Worm (Caenorhabditis elegans): Measurements from ENCODE around the gene arrd-5.

The arrd-5 gene

DNA sequence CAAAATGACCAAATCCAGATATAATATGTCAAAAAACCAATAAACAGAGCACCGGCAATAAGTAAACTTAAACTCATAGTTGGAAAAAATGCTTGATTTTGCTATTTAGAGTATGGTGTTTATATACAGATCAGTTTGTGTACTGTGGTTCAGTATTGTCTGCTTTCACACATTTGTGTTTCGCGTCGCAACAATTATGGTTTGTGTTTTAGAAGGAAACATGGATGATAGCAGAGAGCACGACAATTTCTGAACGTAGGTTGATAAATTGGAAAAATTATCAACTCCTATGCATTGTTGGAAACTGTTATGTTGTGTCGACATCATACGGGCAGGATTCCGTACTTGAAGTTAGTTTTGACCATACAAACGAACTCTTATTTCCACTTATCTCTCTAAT, 37.4 kb upstream of the arrd-5 start, which contains the start of gene cyp-13A4:
TSS of gene cyp-13A4 (minus strand) at position 77 of the 400 bp plus-strand sequence.
- TF ChIP-seq ceh-28 (tag; optimal IDR thresholded peaks at IDR 0.05) (no peak), Y75B8A.6 (GFP tag; IDR thresholded peaks at IDR 0.05) (no peak), daf-16 (GFP tag; optimal IDR thresholded peaks at IDR 0.05) (no peak), daf-16 (tag; optimal IDR thresholded peaks at IDR 0.05) (peak; percentile 25), nhr-111 (GFP tag; optimal IDR thresholded peaks at IDR 0.05) (no peak), R02D3.7 (tag; optimal IDR thresholded peaks at IDR 0.05) (no peak), T26A8.4 (GFP tag; IDR thresholded peaks at IDR 0.05) (no peak), daf-12 (tag; optimal IDR thresholded peaks at IDR 0.05) (no peak), mdl-1 (tag; optimal IDR thresholded peaks at IDR 0.05) (no peak), hmg-1.1 (GFP tag; IDR thresholded peaks at IDR 0.05) (no peak), lir-3 (tag; optimal IDR thresholded peaks at IDR 0.05) (no peak), ceh-44 (GFP tag; IDR thresholded peaks at IDR 0.05) (no peak), nhr-28 (tag; optimal IDR thresholded peaks at IDR 0.05) (peak; percentile 58), fkh-10 (GFP tag; optimal IDR thresholded peaks at IDR 0.05) (no peak), unc-62 (GFP tag; optimal IDR thresholded peaks at IDR 0.05 in 1 of 2) (peak in 1 of 2 experiments; percentile 29), unc-62 (tag; optimal IDR thresholded peaks at IDR 0.05) (no peak), F49E8.2 (tag; optimal IDR thresholded peaks at IDR 0.05; ENCODE audit: borderline replicate concordance) (no peak), nhr-10 (tag; optimal IDR thresholded peaks at IDR 0.05) (no peak), php-3 (GFP tag; IDR thresholded peaks at IDR 0.05) (no peak), hlh-11 (tag; optimal IDR thresholded peaks at IDR 0.05) (peak; percentile 3), nhr-102 (tag; optimal IDR thresholded peaks at IDR 0.05) (peak; percentile 13), nhr-76 (tag; optimal IDR thresholded peaks at IDR 0.05) (no peak), arid-1 (GFP tag; conservative IDR thresholded peaks at IDR 0.05) (no peak), cey-2 (tag; optimal IDR thresholded peaks at IDR 0.05; ENCODE audit: borderline replicate concordance, insufficient read depth) (no peak), skn-1 (tag; optimal IDR thresholded peaks at IDR 0.05) (no peak), pqm-1 (tag; optimal IDR thresholded peaks at IDR 0.05) (peak; percentile 33), Y48G9A.11 (GFP tag; IDR thresholded peaks at IDR 0.05) (no peak), dve-1 (tag; optimal IDR thresholded peaks at IDR 0.05; ENCODE audit: insufficient read depth) (no peak), spr-3 (GFP tag; optimal IDR thresholded peaks at IDR 0.05) (no peak), dmd-6 (GFP tag; IDR thresholded peaks at IDR 0.05) (peak; percentile 78), zip-2 (tag; optimal IDR thresholded peaks at IDR 0.05) (no peak), gei-8 (GFP tag; optimal IDR thresholded peaks at IDR 0.05) (no peak)

DNA sequence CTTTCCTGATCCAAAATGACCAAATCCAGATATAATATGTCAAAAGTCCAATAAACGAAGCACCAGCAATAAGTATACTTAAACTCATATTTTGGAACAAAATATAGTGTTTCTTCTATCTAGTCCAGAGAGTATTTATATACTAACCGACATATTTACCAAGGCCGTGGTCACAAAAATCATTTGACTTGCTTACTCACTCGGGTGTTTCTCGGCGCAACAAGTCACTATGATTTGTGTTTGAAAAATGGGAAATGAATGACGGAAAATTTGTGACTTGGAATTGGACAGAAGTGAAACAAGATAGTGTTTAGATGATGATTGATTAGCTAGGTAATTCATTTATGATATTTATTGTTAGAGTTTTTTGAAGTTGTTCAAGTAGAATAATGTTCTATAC, 34.8 kb upstream of the arrd-5 start, which contains the start of gene cyp-13A5:
TSS of gene cyp-13A5 (minus strand) at position 112 of the 400 bp plus-strand sequence.
- TF ChIP-seq F10B5.3 (tag; optimal IDR thresholded peaks at IDR 0.05) (no peak), nhr-77 (tag; optimal IDR thresholded peaks at IDR 0.05) (peak; percentile 73), nhr-25 (tag; optimal IDR thresholded peaks at IDR 0.05; ENCODE audit: borderline replicate concordance, insufficient read depth) (no peak), mdt-29 (GFP tag; IDR thresholded peaks at IDR 0.05) (no peak), daf-16 (GFP tag; optimal IDR thresholded peaks at IDR 0.05) (no peak), daf-16 (tag; optimal IDR thresholded peaks at IDR 0.05) (peak; percentile 83), pha-4 (GFP tag; IDR thresholded peaks at IDR 0.05) (no peak), pha-4 (tag; optimal IDR thresholded peaks at IDR 0.05) (no peak), pqm-1 (tag; optimal IDR thresholded peaks at IDR 0.05) (peak; percentile 59), Y48G9A.11 (GFP tag; IDR thresholded peaks at IDR 0.05) (no peak), ceh-20 (GFP tag; IDR thresholded peaks at IDR 0.05) (peak; percentile 43; the same call in 1 of the 2 replicates), nhr-41 (GFP tag; IDR thresholded peaks at IDR 0.05) (no peak), nhr-48 (tag; optimal IDR thresholded peaks at IDR 0.05) (no peak), ces-1 (GFP tag; optimal IDR thresholded peaks at IDR 0.05) (no peak), mes-2 (tag; optimal IDR thresholded peaks at IDR 0.05; ENCODE audit: poor library complexity, severe bottlenecking) (no peak), hlh-11 (tag; optimal IDR thresholded peaks at IDR 0.05) (peak; percentile 73), ceh-62 (tag; optimal IDR thresholded peaks at IDR 0.05) (no peak), ceh-28 (tag; optimal IDR thresholded peaks at IDR 0.05) (no peak), mxl-3 (GFP tag; optimal IDR thresholded peaks at IDR 0.05) (peak; percentile 26), zfp-2 (tag; optimal IDR thresholded peaks at IDR 0.05) (no peak), nhr-237 (tag; optimal IDR thresholded peaks at IDR 0.05) (no peak), php-3 (GFP tag; IDR thresholded peaks at IDR 0.05) (no peak), snpc-4 (tag; optimal IDR thresholded peaks at IDR 0.05) (no peak), cey-2 (tag; optimal IDR thresholded peaks at IDR 0.05; ENCODE audit: borderline replicate concordance, insufficient read depth) (no peak), nhr-102 (tag; optimal IDR thresholded peaks at IDR 0.05) (peak; percentile 64), ztf-7 (tag; optimal IDR thresholded peaks at IDR 0.05) (no peak), egl-27 (tag; optimal IDR thresholded peaks at IDR 0.05) (no peak), set-16 (GFP tag; IDR thresholded peaks at IDR 0.05) (no peak)
